Comparison of ENCODE assay signal across 3 worm cellular contexts in the genomic region with DNA sequence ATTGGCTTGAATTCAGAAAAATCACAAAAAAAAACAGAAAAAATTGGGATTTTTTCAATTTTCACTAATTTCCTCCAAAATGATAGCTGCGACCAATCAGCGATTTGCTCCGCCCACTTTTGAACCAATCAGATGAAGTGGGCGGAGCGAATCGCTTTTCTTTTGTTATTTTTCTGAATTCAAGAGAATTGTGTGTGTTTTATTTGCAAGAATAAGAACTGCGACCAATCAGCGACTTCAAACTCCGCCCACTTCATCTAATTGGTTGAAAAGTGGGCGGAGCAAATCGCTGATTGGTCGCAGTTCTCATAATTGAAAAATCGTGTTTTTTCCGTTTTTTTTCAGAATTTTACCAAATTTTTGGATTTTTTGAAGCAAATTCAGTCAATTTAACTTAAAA.
TF ChIP-seq lines count a peak whose summit lies in the region.

No protein-coding gene starts in this region.

TF ChIP-seq in whole organism, L3 larva, 47 proteins besides CTCF, POLR2A, EP300 and RAD21:
- peak; percentile 86 for TF ChIP-seq nfya-1 (tag; optimal IDR thresholded peaks at IDR 0.05; lab: Kevin White, UChicago; ENCODE audit: insufficient read depth)
- no peak for TF ChIP-seq elt-1 (tag; optimal IDR thresholded peaks at IDR 0.05; lab: Kevin White, UChicago)
- TF ChIP-seq mdl-1 (tag; optimal IDR thresholded peaks at IDR 0.05; lab: Kevin White, UChicago), result no peak

TF ChIP-seq in whole organism, late embryonic, 69 proteins besides CTCF, POLR2A, EP300 and RAD21:
- no peak for TF ChIP-seq ceh-48 (tag; optimal IDR thresholded peaks at IDR 0.05; lab: Kevin White, UChicago)
- no peak for TF ChIP-seq lim-6 (tag; optimal IDR thresholded peaks at IDR 0.05; lab: Kevin White, UChicago)
- TF ChIP-seq madf-2 (tag; optimal IDR thresholded peaks at IDR 0.05; lab: Kevin White, UChicago), result no peak
- no peak for TF ChIP-seq syd-9 (tag; optimal IDR thresholded peaks at IDR 0.05; lab: Kevin White, UChicago)
- peak; percentile 86 for TF ChIP-seq nfya-1 (tag; optimal IDR thresholded peaks at IDR 0.05; lab: Kevin White, UChicago)

TF ChIP-seq in whole organism, young adult, 124 proteins besides CTCF, POLR2A, EP300 and RAD21:
- peak; percentile 64; the same call in 1 of the 2 replicates for TF ChIP-seq nfyb-1 (GFP tag; IDR thresholded peaks at IDR 0.05; lab: Robert Waterston, UW)
- no peak for TF ChIP-seq F57C9.4 (tag; optimal IDR thresholded peaks at IDR 0.05; lab: Kevin White, UChicago)
- no peak for TF ChIP-seq snpc-4 (GFP tag; optimal IDR thresholded peaks at IDR 0.05; lab: Kevin White, UChicago)
- TF ChIP-seq snpc-4 (tag; optimal IDR thresholded peaks at IDR 0.05; lab: Kevin White, UChicago), result no peak
